Worm (Caenorhabditis elegans): ENCODE results near the gene noca-2.

noca-2 gene

ce11 chrX:11662069-11662468, 4.9 kb upstream of the noca-2 start:
- TF ChIP-seq unc-62 (GFP tag; optimal IDR thresholded peaks at IDR 0.05), result no peak
- no peak for TF ChIP-seq ztf-4 (tag; optimal IDR thresholded peaks at IDR 0.05)
- no peak for TF ChIP-seq nhr-23 (tag; optimal IDR thresholded peaks at IDR 0.05)
- TF ChIP-seq blmp-1 (tag; optimal IDR thresholded peaks at IDR 0.05; ENCODE audit: insufficient read depth), result no peak
- TF ChIP-seq lsy-2 (tag; optimal IDR thresholded peaks at IDR 0.05), result no peak
- TF ChIP-seq aly-2 (tag; optimal IDR thresholded peaks at IDR 0.05), result no peak
- TF ChIP-seq nhr-77 (tag; optimal IDR thresholded peaks at IDR 0.05), result no peak
- TF ChIP-seq nhr-21 (tag; optimal IDR thresholded peaks at IDR 0.05), result no peak
- TF ChIP-seq nhr-11 (tag; optimal IDR thresholded peaks at IDR 0.05), result no peak
- no peak for TF ChIP-seq F13H6.1 (tag; optimal IDR thresholded peaks at IDR 0.05)
- no peak for TF ChIP-seq snpc-4 (tag; optimal IDR thresholded peaks at IDR 0.05)
- no peak for TF ChIP-seq ceh-16 (tag; optimal IDR thresholded peaks at IDR 0.05)
- no peak for TF ChIP-seq Y55F3AM.14 (GFP tag; optimal IDR thresholded peaks at IDR 0.05)
- TF ChIP-seq elt-3 (tag; optimal IDR thresholded peaks at IDR 0.05), result no peak
- peak; percentile 32 for TF ChIP-seq nhr-129 (tag; optimal IDR thresholded peaks at IDR 0.05)
- TF ChIP-seq C34F6.9 (tag; optimal IDR thresholded peaks at IDR 0.05), result peak; percentile 23

ce11 chrX:11662557-11662956, 4.4 kb upstream of the noca-2 start:
- TF ChIP-seq sma-9 (GFP tag; optimal IDR thresholded peaks at IDR 0.05) (peak; percentile 12), sma-9 (tag; optimal IDR thresholded peaks at IDR 0.05) (no peak), Y55F3AM.14 (GFP tag; optimal IDR thresholded peaks at IDR 0.05) (no peak)

ce11 chrX:11664184-11664583, 2.7 kb upstream of the noca-2 start:
- no peak for TF ChIP-seq skn-1 (tag; optimal IDR thresholded peaks at IDR 0.05)
- no peak for TF ChIP-seq elt-1 (tag; optimal IDR thresholded peaks at IDR 0.05)

- TF ChIP-seq nhr-25 (tag; optimal IDR thresholded peaks at IDR 0.05), result peak; percentile 14
- no peak for TF ChIP-seq nhr-12 (tag; optimal IDR thresholded peaks at IDR 0.05)
- TF ChIP-seq peb-1 (tag; optimal IDR thresholded peaks at IDR 0.05), result no peak
- no peak for TF ChIP-seq fos-1 (tag; optimal IDR thresholded peaks at IDR 0.05)
- TF ChIP-seq sma-3 (GFP tag; optimal IDR thresholded peaks at IDR 0.05), result no peak
- no peak for TF ChIP-seq nhr-6 (tag; optimal IDR thresholded peaks at IDR 0.05)
- no peak for TF ChIP-seq egl-27 (tag; optimal IDR thresholded peaks at IDR 0.05)
- no peak for TF ChIP-seq skn-1 (tag; optimal IDR thresholded peaks at IDR 0.05)
- no peak for TF ChIP-seq snpc-4 (tag; optimal IDR thresholded peaks at IDR 0.05)
- no peak for TF ChIP-seq nhr-237 (tag; optimal IDR thresholded peaks at IDR 0.05)
- no peak for TF ChIP-seq dmd-4 (tag; optimal IDR thresholded peaks at IDR 0.05)
- TF ChIP-seq nhr-77 (tag; optimal IDR thresholded peaks at IDR 0.05), result no peak
- TF ChIP-seq sem-4 (tag; optimal IDR thresholded peaks at IDR 0.05), result peak; percentile 40
- TF ChIP-seq ceh-82 (tag; optimal IDR thresholded peaks at IDR 0.05), result no peak
- no peak for TF ChIP-seq mdl-1 (tag; optimal IDR thresholded peaks at IDR 0.05)
- no peak for TF ChIP-seq C34F6.9 (tag; optimal IDR thresholded peaks at IDR 0.05)
- peak; percentile 95 for TF ChIP-seq blmp-1 (tag; optimal IDR thresholded peaks at IDR 0.05; ENCODE audit: insufficient read depth)
- TF ChIP-seq nhr-10 (tag; optimal IDR thresholded peaks at IDR 0.05), result no peak
Observed at ce11 chrX:11665522-11666017, 1.4 kb upstream of the noca-2 start.

- TF ChIP-seq fos-1 (tag; optimal IDR thresholded peaks at IDR 0.05), result no peak
- peak; percentile 7 for TF ChIP-seq mab-5 (tag; optimal IDR thresholded peaks at IDR 0.05)
Observed at ce11 chrX:11673063-11673759, 6.3 kb downstream of the noca-2 start.

- TF ChIP-seq nhr-10 (tag; optimal IDR thresholded peaks at IDR 0.05) (no peak), elt-1 (tag; optimal IDR thresholded peaks at IDR 0.05) (no peak), alr-1 (tag; optimal IDR thresholded peaks at IDR 0.05) (no peak)
Observed at ce11 chrX:11675573-11675972, 8.6 kb downstream of the noca-2 start.

All from whole organism, L2 larva.